Worm (Caenorhabditis elegans) whole organism, L4 larva: ENCODE results near the gene srx-44.
A peak's percentile ranks its signal among the peaks of the same experiment; 100 is the strongest.

Experiments used
- D1046.2 ChIP-seq: fragments of 200-800 bp; sonication (Bioruptor generic); IDR thresholded peaks from 2 replicates; pipeline ENCODE4 v1.3.6; 2022; ENCODE audit warnings: missing genetic modification characterization, missing compliant biosample characterization
- F10B5.3 ChIP-seq: sonication (generic microtip); optimal IDR thresholded peaks from 2 replicates; lab custom pipeline; 2016; ENCODE audit warnings: mild to moderate bottlenecking, missing genetic modification characterization, missing compliant biosample characterization
- F44E2.7 ChIP-seq: fragments of 200-800 bp; sonication (Bioruptor generic); IDR thresholded peaks from 2 replicates; pipeline ENCODE4 v2.1.2; 2022; ENCODE audit warnings: missing genetic modification characterization, missing compliant biosample characterization
- R02D3.7 ChIP-seq: fragments of 150-350 bp; sonication (generic microtip); optimal IDR thresholded peaks from 3 replicates; lab custom pipeline; 2014; ENCODE audit warnings: missing biosample characterization, missing genetic modification characterization
- Y75B8A.6 ChIP-seq: fragments of 200-800 bp; sonication (Bioruptor generic); IDR thresholded peaks from 2 replicates; pipeline ENCODE4 v1.3.6; 2022; ENCODE audit warnings: missing genetic modification reagents, missing genetic modification characterization, missing compliant biosample characterization
- ZK546.5 ChIP-seq, 2 experiments: sonication (generic microtip); optimal IDR thresholded peaks; 2 replicates each; lab custom pipeline; 2017; ENCODE audit warnings: missing biosample characterization in 2 of 2, missing genetic modification characterization in 2 of 2
- aha-1 ChIP-seq: fragments of 150-350 bp; peaks from one replicate; lab custom pipeline; 2014; ENCODE audit warnings: missing biosample characterization, missing genetic modification characterization
- ama-1 ChIP-seq: fragments of 150-350 bp; optimal IDR thresholded peaks from 2 replicates; lab custom pipeline; 2014; ENCODE audit warnings: inconsistent platforms, mixed read lengths
- arid-1 ChIP-seq: fragments of 200-800 bp; sonication (Bioruptor generic); conservative IDR thresholded peaks from 2 replicates; pipeline ENCODE4 v1.3.6; 2022; ENCODE audit warnings: missing genetic modification reagents, missing genetic modification characterization, missing compliant biosample characterization
- attf-4 ChIP-seq: sonication (generic microtip); optimal IDR thresholded peaks from 3 replicates; lab custom pipeline; 2017; ENCODE audit warnings: missing biosample characterization, missing genetic modification characterization
- daf-12 ChIP-seq: fragments of 150-350 bp; optimal IDR thresholded peaks from 2 replicates; lab custom pipeline; 2014; ENCODE audit warnings: missing biosample characterization, missing genetic modification reagents, missing genetic modification characterization
- dmd-6 ChIP-seq: fragments of 200-800 bp; sonication (Bioruptor generic); IDR thresholded peaks from 2 replicates; pipeline ENCODE4 v1.3.6; 2022; ENCODE audit warnings: missing genetic modification reagents, missing genetic modification characterization, missing compliant biosample characterization
- dmd-8 ChIP-seq: fragments of 200-800 bp; sonication (Bioruptor generic); IDR thresholded peaks from 2 replicates; pipeline ENCODE4 v1.3.6; 2022; ENCODE audit warnings: missing genetic modification characterization, missing compliant biosample characterization
- dpl-1 ChIP-seq: fragments of 150-350 bp; optimal IDR thresholded peaks from 2 replicates; lab custom pipeline; 2014; ENCODE audit warnings: missing biosample characterization, missing genetic modification reagents, missing genetic modification characterization
- duxl-1 ChIP-seq: sonication (generic microtip); optimal IDR thresholded peaks from 2 replicates; lab custom pipeline; 2016; ENCODE audit warnings: mild to moderate bottlenecking, missing genetic modification characterization, moderate library complexity, missing compliant biosample characterization; ENCODE audit not compliant: poor library complexity
- egl-43 ChIP-seq: fragments of 200-800 bp; sonication (Bioruptor generic); IDR thresholded peaks from 2 replicates; pipeline ENCODE4 v1.3.6; 2022; ENCODE audit warnings: missing genetic modification reagents, missing genetic modification characterization, missing compliant biosample characterization
- fkh-10 ChIP-seq: fragments of 150-350 bp; optimal IDR thresholded peaks from 2 replicates; lab custom pipeline; 2014; ENCODE audit warnings: missing biosample characterization, missing genetic modification reagents, missing genetic modification characterization
- fos-1 ChIP-seq: fragments of 150-350 bp; optimal IDR thresholded peaks from 2 replicates; lab custom pipeline; 2014; ENCODE audit warnings: missing biosample characterization, missing genetic modification characterization
- hif-1 ChIP-seq, 2 experiments: sonication (generic microtip); optimal IDR thresholded peaks; 2 replicates each; lab custom pipeline; 2016 to 2017; ENCODE audit warnings: missing compliant biosample characterization in 2 of 2, missing genetic modification characterization in 2 of 2, missing genetic modification reagents in 2 of 2, missing genotype in 2 of 2, mild to moderate bottlenecking in 1 of 2
- hlh-11 ChIP-seq: fragments of 200-800 bp; sonication (Bioruptor generic); optimal IDR thresholded peaks from 2 replicates; lab custom pipeline; 2018; ENCODE audit warnings: mild to moderate bottlenecking, missing genetic modification characterization, missing compliant biosample characterization
- hmg-1.1 ChIP-seq: fragments of 200-800 bp; sonication (Bioruptor generic); IDR thresholded peaks from 2 replicates; pipeline ENCODE4 v1.3.6; 2022; ENCODE audit warnings: missing genetic modification reagents, missing genetic modification characterization, missing compliant biosample characterization
- jun-1 ChIP-seq: fragments of 150-350 bp; optimal IDR thresholded peaks from 2 replicates; lab custom pipeline; 2014; ENCODE audit warnings: missing biosample characterization, missing genetic modification reagents, missing genetic modification characterization
- lin-1 ChIP-seq: fragments of 200-800 bp; sonication (Bioruptor generic); IDR thresholded peaks from 2 replicates; pipeline ENCODE4 v1.3.6; 2022; ENCODE audit warnings: missing genetic modification reagents, missing genetic modification characterization, missing compliant biosample characterization
- lin-13 ChIP-seq: fragments of 150-350 bp; optimal IDR thresholded peaks from 2 replicates; lab custom pipeline; 2014; ENCODE audit warnings: missing biosample characterization, missing genetic modification reagents, missing genetic modification characterization
- lin-15B ChIP-seq: fragments of 150-350 bp; sonication (generic microtip); optimal IDR thresholded peaks from 3 replicates; lab custom pipeline; 2014; ENCODE audit warnings: missing biosample characterization, missing genetic modification characterization
- lir-3 ChIP-seq: sonication (generic microtip); optimal IDR thresholded peaks from 2 replicates; lab custom pipeline; 2016; ENCODE audit warnings: mild to moderate bottlenecking, missing genetic modification characterization, missing compliant biosample characterization
- madf-5 ChIP-seq, 2 experiments: fragments of 200-800 bp; sonication (Bioruptor generic); IDR thresholded peaks; 2 replicates each; pipeline ENCODE4 v1.3.6; 2022; ENCODE audit warnings: missing compliant biosample characterization in 2 of 2, missing genetic modification characterization in 2 of 2
- mep-1 ChIP-seq: fragments of 150-350 bp; sonication (generic microtip); optimal IDR thresholded peaks from 3 replicates; lab custom pipeline; 2014; ENCODE audit warnings: missing biosample characterization, missing genetic modification characterization
- mes-2 ChIP-seq: sonication (generic microtip); optimal IDR thresholded peaks from 2 replicates; lab custom pipeline; 2016; ENCODE audit warnings: missing genotype, mild to moderate bottlenecking, missing genetic modification characterization, missing compliant biosample characterization; ENCODE audit not compliant: poor library complexity, severe bottlenecking
- mxl-2 ChIP-seq: fragments of 200-800 bp; sonication (Bioruptor generic); conservative IDR thresholded peaks from 2 replicates; pipeline ENCODE4 v1.3.6; 2022; ENCODE audit warnings: missing genetic modification reagents, missing genetic modification characterization, missing compliant biosample characterization
- mxl-3 ChIP-seq: fragments of 200-800 bp; sonication (Bioruptor generic); optimal IDR thresholded peaks from 2 replicates; lab custom pipeline; 2018; ENCODE audit warnings: mild to moderate bottlenecking, missing genetic modification characterization, missing compliant biosample characterization
- nhr-10 ChIP-seq: fragments of 150-350 bp; optimal IDR thresholded peaks from 2 replicates; lab custom pipeline; 2014; ENCODE audit warnings: missing biosample characterization, missing genetic modification characterization
- nhr-237 ChIP-seq: sonication (generic microtip); optimal IDR thresholded peaks from 2 replicates; lab custom pipeline; 2017; ENCODE audit warnings: missing biosample characterization, missing genetic modification characterization
- nhr-25 ChIP-seq: sonication (generic microtip); optimal IDR thresholded peaks from 2 replicates; lab custom pipeline; 2017; ENCODE audit warnings: missing genetic modification characterization, mild to moderate bottlenecking, missing compliant biosample characterization, antibody characterized with exemption, moderate library complexity, borderline replicate concordance; ENCODE audit not compliant: insufficient read depth
- nhr-42 ChIP-seq: fragments of 200-800 bp; sonication (Bioruptor generic); IDR thresholded peaks from 2 replicates; pipeline ENCODE4 v1.3.6; 2022; ENCODE audit warnings: missing genetic modification characterization, missing compliant biosample characterization
- nhr-48 ChIP-seq: sonication (generic microtip); optimal IDR thresholded peaks from 2 replicates; lab custom pipeline; 2016; ENCODE audit warnings: mild to moderate bottlenecking, missing genetic modification characterization, missing compliant biosample characterization
- nhr-77 ChIP-seq: fragments of 150-350 bp; optimal IDR thresholded peaks from 2 replicates; lab custom pipeline; 2014; ENCODE audit warnings: missing biosample characterization, missing genetic modification characterization
- php-3 ChIP-seq: fragments of 200-800 bp; sonication (Bioruptor generic); IDR thresholded peaks from 2 replicates; pipeline ENCODE4 v1.3.6; 2022; ENCODE audit warnings: missing genetic modification reagents, missing genetic modification characterization, missing compliant biosample characterization
- pqm-1 ChIP-seq: sonication (generic microtip); optimal IDR thresholded peaks from 2 replicates; lab custom pipeline; 2017; ENCODE audit warnings: missing biosample characterization, missing genetic modification characterization
- rbr-2 ChIP-seq: sonication (generic microtip); optimal IDR thresholded peaks from 2 replicates; lab custom pipeline; 2016; ENCODE audit warnings: missing genotype, missing genetic modification characterization, missing compliant biosample characterization
- set-16 ChIP-seq: fragments of 200-800 bp; sonication (Bioruptor generic); IDR thresholded peaks from 2 replicates; pipeline ENCODE4 v1.3.6; 2022; ENCODE audit warnings: missing genetic modification reagents, missing genetic modification characterization, missing compliant biosample characterization
- skn-1 ChIP-seq: fragments of 150-350 bp; optimal IDR thresholded peaks from 2 replicates; lab custom pipeline; 2014; ENCODE audit warnings: missing biosample characterization, missing genetic modification characterization
- tag-97 ChIP-seq: fragments of 200-800 bp; sonication (Bioruptor generic); IDR thresholded peaks from 2 replicates; pipeline ENCODE4 v1.3.6; 2022; ENCODE audit warnings: missing genetic modification characterization, missing compliant biosample characterization
- tra-1 ChIP-seq: fragments of 200-800 bp; sonication (Bioruptor generic); IDR thresholded peaks from 2 replicates; pipeline ENCODE4 v1.3.6; 2022; ENCODE audit warnings: missing genetic modification reagents, missing genetic modification characterization, missing compliant biosample characterization
- unc-39 ChIP-seq: sonication (generic microtip); optimal IDR thresholded peaks from 2 replicates; lab custom pipeline; 2017; ENCODE audit warnings: missing biosample characterization, missing genetic modification characterization
- vab-7 ChIP-seq: fragments of 200-800 bp; sonication (Bioruptor generic); IDR thresholded peaks from 2 replicates; pipeline ENCODE4 v1.3.6; 2022; ENCODE audit warnings: missing genetic modification reagents, missing genetic modification characterization, missing compliant biosample characterization
- zip-11 ChIP-seq: fragments of 200-800 bp; sonication (Bioruptor generic); IDR thresholded peaks from 2 replicates; pipeline ENCODE4 v1.3.6; 2022; ENCODE audit warnings: missing genetic modification characterization, missing compliant biosample characterization
- zip-2 ChIP-seq: fragments of 150-350 bp; optimal IDR thresholded peaks from 2 replicates; lab custom pipeline; 2014; ENCODE audit warnings: missing biosample characterization, missing genetic modification characterization

srx-44 gene

DNA sequence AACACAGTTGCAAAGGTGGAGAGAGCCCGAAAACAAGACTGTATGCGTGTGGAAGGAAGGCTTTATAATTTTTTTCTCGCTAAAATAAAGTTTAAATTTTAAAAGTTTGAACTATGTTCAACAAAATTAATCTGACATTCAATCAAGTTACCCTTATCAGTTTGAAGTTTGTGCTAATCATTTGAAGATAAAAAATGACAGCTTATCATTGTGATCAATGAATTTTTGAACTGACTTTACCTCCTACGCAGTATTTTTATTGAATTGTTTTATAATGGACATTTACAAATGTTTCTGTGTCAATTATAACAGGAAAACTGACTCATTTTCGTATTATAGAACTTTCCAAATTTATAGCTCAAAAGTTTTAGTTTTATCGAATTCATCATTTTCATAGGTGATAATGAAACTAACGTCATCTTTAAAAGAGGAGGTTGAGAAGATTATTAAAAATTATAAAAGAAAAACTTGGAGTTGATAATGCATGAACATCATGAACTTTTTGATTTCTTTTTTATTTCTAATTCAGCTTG, 41.8 kb upstream of the srx-44 start, which contains the start of gene oac-20:
TSS of gene oac-20 (plus strand) at position 483 of the 533 bp plus-strand sequence.
- no peak for TF ChIP-seq mxl-2 (GFP tag; lab: Robert Waterston, UW)
- TF ChIP-seq mes-2, result no peak
- TF ChIP-seq php-3 (GFP tag; lab: Robert Waterston, UW), result peak; percentile 66
- TF ChIP-seq lin-13 (GFP tag; lab: Kevin White, UChicago), result no peak
- no peak for TF ChIP-seq dmd-8 (GFP tag; lab: Robert Waterston, UW)
- peak; percentile 16 for TF ChIP-seq nhr-48
- TF ChIP-seq Y75B8A.6 (GFP tag; lab: Robert Waterston, UW), result no peak
- TF ChIP-seq nhr-25 (tag; lab: Kevin White, UChicago), result no peak
- TF ChIP-seq pqm-1 (tag; lab: Kevin White, UChicago), result peak; percentile 90
- no peak for TF ChIP-seq F44E2.7 (GFP tag; lab: Robert Waterston, UW)
- TF ChIP-seq dmd-6 (GFP tag; lab: Robert Waterston, UW), result peak; percentile 96
- no peak for TF ChIP-seq egl-43
- TF ChIP-seq jun-1 (tag; lab: Kevin White, UChicago), result no peak
- TF ChIP-seq nhr-10, result no peak
- TF ChIP-seq fkh-10 (GFP tag; lab: Kevin White, UChicago), result no peak
- TF ChIP-seq unc-39 (tag; lab: Kevin White, UChicago), result no peak
- TF ChIP-seq tra-1 (GFP tag; lab: Robert Waterston, UW), result 0 out of 2 replicates have a peak, but pooled peaks have one; percentile 58
- TF ChIP-seq nhr-77, result peak; percentile 61
- no peak for TF ChIP-seq mep-1 (tag; lab: Kevin White, UChicago)
- TF ChIP-seq ZK546.5 (tag; optimal IDR thresholded peaks at IDR 0.05; lab: Kevin White, UChicago), result no peak
- no peak for TF ChIP-seq dpl-1
- no peak for TF ChIP-seq lin-15B (tag; lab: Kevin White, UChicago)
- no peak for TF ChIP-seq ama-1 (lab: Kevin White, UChicago)
- no peak for TF ChIP-seq arid-1 (GFP tag; lab: Robert Waterston, UW)
- no peak for TF ChIP-seq duxl-1
- TF ChIP-seq zip-11 (GFP tag; lab: Robert Waterston, UW), result no peak
- no peak for TF ChIP-seq zip-2 (tag; lab: Kevin White, UChicago)
- TF ChIP-seq aha-1 (tag; lab: Kevin White, UChicago), result no peak

DNA sequence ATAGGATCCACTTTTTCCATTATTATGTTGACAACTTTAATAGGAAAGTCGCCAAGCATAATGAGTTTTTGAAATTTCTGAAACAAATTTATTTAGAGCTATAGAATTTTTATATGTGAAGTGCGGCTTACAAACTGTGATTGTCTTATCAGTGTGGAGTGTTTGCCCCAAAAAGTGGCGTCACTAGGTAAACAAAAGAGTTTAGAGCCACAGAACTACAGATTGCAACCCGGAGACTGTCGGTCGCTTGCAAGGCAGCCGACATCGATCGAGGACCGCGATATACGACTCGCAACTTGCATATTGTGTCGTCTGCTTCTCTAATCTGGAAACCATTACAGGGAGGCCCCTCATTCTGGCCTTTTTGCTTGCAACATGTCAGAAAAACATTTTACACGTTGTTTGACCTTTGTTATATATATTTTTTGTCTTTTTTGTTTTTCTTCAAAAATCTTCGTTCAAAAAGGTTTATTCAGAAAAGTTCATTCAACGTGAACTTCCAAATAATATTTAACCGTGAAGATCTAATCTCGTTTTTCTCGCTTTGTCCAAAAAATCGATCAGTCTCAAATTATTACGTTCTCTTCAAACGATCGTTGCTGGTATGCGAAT, 37.3 kb upstream of the srx-44 start, which contains the start of the genes fbxa-99 and F36G9.13:
TSS of gene fbxa-99 (minus strand) at position 122 of the 612 bp plus-strand sequence.
TSS of gene F36G9.13 (plus strand) at position 562 of the 612 bp plus-strand sequence.
- TF ChIP-seq R02D3.7, result no peak
- no peak for TF ChIP-seq lin-1 (GFP tag; lab: Robert Waterston, UW)
- TF ChIP-seq fkh-10 (GFP tag; lab: Kevin White, UChicago), result no peak
- TF ChIP-seq mes-2, result no peak
- TF ChIP-seq set-16 (GFP tag; lab: Robert Waterston, UW), result no peak
- no peak for TF ChIP-seq D1046.2
- TF ChIP-seq hif-1 (tag; optimal IDR thresholded peaks at IDR 0.05; lab: Kevin White, UChicago), result no peak
- no peak for TF ChIP-seq aha-1 (tag; lab: Kevin White, UChicago)
- no peak for TF ChIP-seq F10B5.3
- TF ChIP-seq mxl-3, result no peak
- no peak for TF ChIP-seq tag-97 (GFP tag; lab: Robert Waterston, UW)
- no peak for TF ChIP-seq fos-1 (tag; lab: Kevin White, UChicago)
- TF ChIP-seq skn-1 (tag; lab: Kevin White, UChicago), result no peak
- TF ChIP-seq madf-5 (GFP tag; IDR thresholded peaks at IDR 0.05; lab: Robert Waterston, UW), result no peak
- no peak for TF ChIP-seq hmg-1.1 (GFP tag; lab: Robert Waterston, UW)
- TF ChIP-seq ZK546.5 (tag; optimal IDR thresholded peaks at IDR 0.05; lab: Kevin White, UChicago), result no peak
- no peak for TF ChIP-seq daf-12 (tag; lab: Kevin White, UChicago)
- TF ChIP-seq attf-4 (tag; lab: Kevin White, UChicago), result no peak
- peak; percentile 34 for TF ChIP-seq pqm-1 (tag; lab: Kevin White, UChicago)
- TF ChIP-seq nhr-77, result peak; percentile 21
- TF ChIP-seq dmd-6 (GFP tag; lab: Robert Waterston, UW), result peak; percentile 41
- no peak for TF ChIP-seq rbr-2
- TF ChIP-seq vab-7 (GFP tag; lab: Robert Waterston, UW), result no peak
- no peak for TF ChIP-seq Y75B8A.6 (GFP tag; lab: Robert Waterston, UW)
- TF ChIP-seq nhr-42 (GFP tag; lab: Robert Waterston, UW), result no peak
- TF ChIP-seq hlh-11 (tag; lab: Kevin White, UChicago), result peak; percentile 21
- no peak for TF ChIP-seq nhr-48
- no peak for TF ChIP-seq nhr-237 (tag; lab: Kevin White, UChicago)
- TF ChIP-seq php-3 (GFP tag; lab: Robert Waterston, UW), result no peak
- TF ChIP-seq lin-15B (tag; lab: Kevin White, UChicago), result no peak
- TF ChIP-seq nhr-25 (tag; lab: Kevin White, UChicago), result no peak
- no peak for TF ChIP-seq lir-3 (tag; lab: Kevin White, UChicago)
- peak; percentile 22 for TF ChIP-seq lin-13 (GFP tag; lab: Kevin White, UChicago)
